Fruit fly (Drosophila melanogaster): ENCODE measurements around the gene fz3.

- TF ChIP-seq CG8478 (optimal IDR thresholded peaks at IDR 0.05) (no peak), usp (GFP tag; optimal IDR thresholded peaks at IDR 0.05) (no peak)
These were observed 23.2 kb downstream of the fz3 start, which contains the start of gene CG16989 for dm6 chrX:792923-793322.

All from whole organism.